Worm (Caenorhabditis elegans): ENCODE results near the gene C17G10.6.

C17G10.6 gene

DNA sequence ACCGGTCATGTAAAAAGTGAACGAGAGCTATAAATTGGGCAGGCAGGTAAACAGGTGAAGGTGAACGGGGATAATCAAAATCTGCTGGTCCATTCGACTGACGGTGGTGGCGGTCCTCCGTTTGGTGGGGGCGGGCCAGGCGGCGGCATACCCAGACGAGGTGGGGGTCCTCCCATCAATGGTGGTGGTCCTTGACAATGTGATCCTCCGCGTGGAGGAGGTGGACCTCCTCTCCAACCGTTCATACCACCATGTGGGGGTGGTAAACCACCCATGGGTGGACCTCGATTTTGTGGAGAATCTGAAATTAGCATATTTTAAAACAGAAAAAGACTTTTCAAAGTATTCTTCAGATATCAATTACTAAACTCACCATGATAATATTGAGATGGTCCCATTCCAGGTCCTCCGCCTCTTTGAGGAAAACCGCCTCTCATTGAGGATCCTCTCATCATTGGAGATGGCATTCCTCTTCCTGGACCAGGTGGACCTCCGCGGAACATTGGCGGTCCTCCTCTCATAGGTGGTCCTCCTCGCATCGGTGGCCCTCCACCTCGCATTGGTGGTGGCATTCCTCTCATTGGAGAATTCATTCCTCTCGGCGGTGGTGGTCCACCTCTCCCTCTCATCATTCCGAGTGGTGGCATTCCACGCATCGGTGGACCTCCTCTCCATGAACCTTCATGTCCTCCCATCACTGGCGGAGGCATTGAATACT is 37.4 kb upstream of the C17G10.6 start:
- TF ChIP-seq vab-15 (tag; optimal IDR thresholded peaks at IDR 0.05) (no peak), lin-14 (GFP tag; optimal IDR thresholded peaks at IDR 0.05) (no peak), nhr-85 (tag) (no peak), nhr-20 (tag; optimal IDR thresholded peaks at IDR 0.05) (no peak), unc-86 (tag; optimal IDR thresholded peaks at IDR 0.05) (no peak), ceh-90 (tag; optimal IDR thresholded peaks at IDR 0.05) (no peak), fkh-4 (tag; optimal IDR thresholded peaks at IDR 0.05; ENCODE audit: borderline replicate concordance) (no peak), hlh-17 (GFP tag; optimal IDR thresholded peaks at IDR 0.05; ENCODE audit: borderline replicate concordance) (no peak)

ce11 chrII:5638059-5638458 is 35.0 kb upstream of the C17G10.6 start, which contains the start of gene F59E12.3:
Gene F59E12.3, plus strand, starts transcription at chrII:5638359.
- TF ChIP-seq tlp-1 (tag; optimal IDR thresholded peaks at IDR 0.05): no peak
- no peak for TF ChIP-seq C04F5.9 (tag; optimal IDR thresholded peaks at IDR 0.05)
- no peak for TF ChIP-seq nhr-237 (tag; optimal IDR thresholded peaks at IDR 0.05)
- TF ChIP-seq nhr-85 (tag): peak; percentile 42
- TF ChIP-seq nhr-28 (tag; optimal IDR thresholded peaks at IDR 0.05): no peak
- no peak for TF ChIP-seq xbp-1 (tag; optimal IDR thresholded peaks at IDR 0.05)

ce11 chrII:5636826-5637225 is 33.7 kb upstream of the C17G10.6 start, which contains the start of gene F59E12.8:
Gene F59E12.8, minus strand, starts transcription at chrII:5636926.
- TF ChIP-seq ztf-11 (tag; optimal IDR thresholded peaks at IDR 0.05) (no peak), fos-1 (tag; optimal IDR thresholded peaks at IDR 0.05) (no peak), skn-1 (tag; optimal IDR thresholded peaks at IDR 0.05) (no peak), ets-5 (GFP tag; IDR thresholded peaks at IDR 0.05) (no peak), pqm-1 (tag; optimal IDR thresholded peaks at IDR 0.05) (no peak), pax-3 (tag; optimal IDR thresholded peaks at IDR 0.05) (no peak), lin-14 (GFP tag; optimal IDR thresholded peaks at IDR 0.05) (no peak), unc-98 (GFP tag; IDR thresholded peaks at IDR 0.05) (no peak), blmp-1 (tag; optimal IDR thresholded peaks at IDR 0.05) (no peak)

DNA sequence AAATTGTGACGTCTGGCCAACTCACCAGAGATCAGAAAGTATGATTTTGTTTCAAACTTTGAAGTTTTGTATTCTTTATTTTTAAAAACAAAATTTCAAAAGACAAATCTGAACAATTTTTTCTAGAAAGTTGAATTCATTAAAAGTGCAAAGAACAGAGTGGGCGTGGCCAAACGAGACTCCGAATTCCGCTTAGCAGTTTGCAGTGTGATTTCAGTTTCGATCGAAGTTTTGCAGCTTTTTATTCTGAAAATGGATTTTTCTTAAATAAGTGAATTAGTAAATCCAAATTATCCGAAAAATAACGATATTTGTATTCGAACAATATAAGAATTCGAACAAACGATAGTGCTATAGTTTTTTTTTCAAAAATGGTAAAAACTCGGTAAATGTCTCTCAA is 30.4 kb upstream of the C17G10.6 start:
- TF ChIP-seq sox-4 (tag; optimal IDR thresholded peaks at IDR 0.05) (no peak), lin-35 (GFP tag; optimal IDR thresholded peaks at IDR 0.05) (peak in 1 of 2 experiments; percentile 5), vab-15 (tag; optimal IDR thresholded peaks at IDR 0.05) (no peak), ztf-11 (tag; optimal IDR thresholded peaks at IDR 0.05) (no peak), dpl-1 (GFP tag; optimal IDR thresholded peaks at IDR 0.05) (peak in 1 of 3 experiments; percentile 30), ceh-8 (GFP tag; optimal IDR thresholded peaks at IDR 0.05) (no peak), hlh-4 (tag; optimal IDR thresholded peaks at IDR 0.05) (no peak), nhr-76 (tag; optimal IDR thresholded peaks at IDR 0.05) (no peak), mab-9 (GFP tag; IDR thresholded peaks at IDR 0.05) (no peak), swsn-7 (tag; optimal IDR thresholded peaks at IDR 0.05) (no peak), F16B12.6 (tag; optimal IDR thresholded peaks at IDR 0.05) (no peak), xbp-1 (tag; optimal IDR thresholded peaks at IDR 0.05) (no peak), blmp-1 (tag; optimal IDR thresholded peaks at IDR 0.05) (peak; percentile 12), unc-86 (tag; optimal IDR thresholded peaks at IDR 0.05) (no peak), nhr-19 (GFP tag; conservative IDR thresholded peaks at IDR 0.05) (no peak), lsy-2 (tag; optimal IDR thresholded peaks at IDR 0.05) (peak in 1 of 2 experiments; percentile 52), efl-1 (optimal IDR thresholded peaks at IDR 0.05) (no peak), efl-1 (GFP tag; optimal IDR thresholded peaks at IDR 0.05 in 1 of 2) (peak in 1 of 2 experiments; percentile 54), efl-3 (GFP tag; optimal IDR thresholded peaks at IDR 0.05) (no peak), fos-1 (tag; optimal IDR thresholded peaks at IDR 0.05) (no peak), snu-23 (GFP tag; optimal IDR thresholded peaks at IDR 0.05) (no peak), hlh-17 (GFP tag; optimal IDR thresholded peaks at IDR 0.05; ENCODE audit: borderline replicate concordance) (no peak), skn-1 (tag; optimal IDR thresholded peaks at IDR 0.05) (no peak), zag-1 (tag; optimal IDR thresholded peaks at IDR 0.05) (no peak), ceh-63 (GFP tag; optimal IDR thresholded peaks at IDR 0.05) (no peak)
